Fruit fly (Drosophila melanogaster): ENCODE results near the gene CG5854.

dm6 chr3R:23942550-23942949 lies 8.8 kb downstream of the CG5854 start:
- TF ChIP-seq dsf (GFP tag; optimal IDR thresholded peaks at IDR 0.05; ENCODE audit: borderline replicate concordance): no peak
- no peak for TF ChIP-seq pan (optimal IDR thresholded peaks at IDR 0.05)

Measured in whole organism, wandering third instar larva.